Worm (Caenorhabditis elegans) whole organism, early embryonic: Measurements from ENCODE around the gene srx-88.

Source experiments
- B0310.2 ChIP-seq: sonication (generic microtip); optimal IDR thresholded peaks from 2 replicates; lab custom pipeline; 2016; ENCODE audit warnings: mild to moderate bottlenecking, missing genetic modification characterization, missing compliant biosample characterization
- F13C5.2 ChIP-seq: sonication (generic microtip); optimal IDR thresholded peaks from 2 replicates; lab custom pipeline; 2017; ENCODE audit warnings: mild to moderate bottlenecking, missing genetic modification characterization, inconsistent platforms, missing compliant biosample characterization
- aly-1 ChIP-seq: sonication (generic microtip); optimal IDR thresholded peaks from 2 replicates; lab custom pipeline; 2016; ENCODE audit warnings: missing genetic modification characterization, missing compliant biosample characterization
- ama-1 ChIP-seq: fragments of 150-350 bp; optimal IDR thresholded peaks from 2 replicates; lab custom pipeline; 2014
- ceh-13 ChIP-seq: fragments of 200-800 bp; sonication (Bioruptor generic); optimal IDR thresholded peaks from 2 replicates; lab custom pipeline; 2018; ENCODE audit warnings: mild to moderate bottlenecking, missing genetic modification characterization, missing compliant biosample characterization
- ceh-36 ChIP-seq: sonication (generic microtip); optimal IDR thresholded peaks from 2 replicates; lab custom pipeline; 2016; ENCODE audit warnings: missing genetic modification characterization, inconsistent platforms, missing compliant biosample characterization
- ets-7 ChIP-seq: sonication (generic microtip); optimal IDR thresholded peaks from 2 replicates; lab custom pipeline; 2016; ENCODE audit warnings: missing genotype, missing genetic modification characterization, missing compliant biosample characterization
- flt-1 ChIP-seq: fragments of 200-800 bp; sonication (Bioruptor generic); IDR thresholded peaks from 2 replicates; pipeline ENCODE4 v1.3.6; 2022; ENCODE audit warnings: missing genetic modification characterization, missing compliant biosample characterization
- hmbx-1 ChIP-seq: sonication (generic microtip); optimal IDR thresholded peaks from 2 replicates; lab custom pipeline; 2016; ENCODE audit warnings: mild to moderate bottlenecking, missing genetic modification characterization, missing compliant biosample characterization
- hmg-4 ChIP-seq: fragments of 200-800 bp; sonication (Bioruptor generic); optimal IDR thresholded peaks from 2 replicates; lab custom pipeline; 2018; ENCODE audit warnings: mild to moderate bottlenecking, missing genetic modification characterization, missing compliant biosample characterization
- hnd-1 ChIP-seq: sonication (generic microtip); optimal IDR thresholded peaks from 2 replicates; lab custom pipeline; 2016; ENCODE audit warnings: missing genetic modification characterization, missing compliant biosample characterization
- pes-1 ChIP-seq: fragments of 200-800 bp; sonication (Bioruptor generic); IDR thresholded peaks from 2 replicates; pipeline ENCODE4 v1.3.6; 2022; ENCODE audit warnings: missing genetic modification reagents, missing genetic modification characterization, missing compliant biosample characterization
- scrt-1 ChIP-seq: fragments of 200-800 bp; sonication (Bioruptor generic); IDR thresholded peaks from 2 replicates; pipeline ENCODE4 v1.3.6; 2022; ENCODE audit warnings: missing genetic modification characterization, missing compliant biosample characterization
- sea-1 ChIP-seq: fragments of 200-800 bp; sonication (Bioruptor generic); conservative IDR thresholded peaks from 2 replicates; pipeline ENCODE4 v1.3.6; 2022; ENCODE audit warnings: missing genetic modification characterization, missing compliant biosample characterization
- tbx-11 ChIP-seq: fragments of 200-800 bp; sonication (Bioruptor generic); IDR thresholded peaks from 2 replicates; pipeline ENCODE4 v1.3.6; 2022; ENCODE audit warnings: missing genetic modification characterization, missing compliant biosample characterization
- tbx-37 ChIP-seq: fragments of 200-800 bp; sonication (Bioruptor generic); conservative IDR thresholded peaks from 2 replicates; pipeline ENCODE4 v1.3.6; 2022; ENCODE audit warnings: missing genetic modification reagents, missing genetic modification characterization, missing compliant biosample characterization
- tra-4 ChIP-seq: sonication (generic microtip); optimal IDR thresholded peaks from 2 replicates; lab custom pipeline; 2017; ENCODE audit warnings: missing genetic modification characterization, missing compliant biosample characterization

srx-88 gene

DNA sequence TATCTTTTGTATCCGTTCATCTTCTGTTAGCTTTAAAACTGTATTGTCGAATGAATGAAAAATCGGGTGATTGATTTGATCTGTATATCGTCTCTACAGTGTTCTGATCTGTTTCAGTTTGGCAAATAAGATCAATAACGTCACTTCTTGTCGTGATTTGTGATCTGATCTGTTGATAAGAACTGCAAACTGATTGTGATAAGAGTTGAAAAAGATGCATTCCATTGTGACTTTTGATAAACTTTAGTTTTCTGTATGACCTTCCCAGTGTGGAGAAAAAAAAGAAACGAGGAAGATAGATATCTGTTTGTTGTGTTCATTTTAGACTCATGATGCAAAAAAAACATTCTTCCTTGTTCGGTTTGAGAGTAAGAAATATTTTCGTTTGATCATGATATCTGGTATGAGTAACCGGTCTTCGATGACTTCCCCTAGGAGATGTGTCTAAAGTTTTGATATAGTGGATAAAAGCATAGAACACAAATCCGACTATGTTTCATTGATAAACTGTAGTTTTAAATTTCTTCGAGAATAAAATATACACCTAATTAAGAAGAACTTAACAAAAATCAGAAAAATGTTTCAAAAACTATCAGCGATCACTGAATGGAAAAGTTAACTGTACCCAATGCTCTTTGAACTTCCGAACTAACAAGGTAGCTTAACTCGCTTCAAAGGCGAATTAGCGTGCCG is 31.6 kb downstream of the srx-88 start:
- TF ChIP-seq B0310.2 (tag; lab: Kevin White, UChicago) (no peak), hmbx-1 (tag; lab: Kevin White, UChicago) (no peak), flt-1 (no peak), ceh-13 (GFP tag; lab: Kevin White, UChicago) (no peak), ceh-36 (tag; lab: Kevin White, UChicago) (no peak), sea-1 (GFP tag; lab: Robert Waterston, UW) (no peak), scrt-1 (no peak), aly-1 (tag; lab: Kevin White, UChicago) (no peak)

DNA sequence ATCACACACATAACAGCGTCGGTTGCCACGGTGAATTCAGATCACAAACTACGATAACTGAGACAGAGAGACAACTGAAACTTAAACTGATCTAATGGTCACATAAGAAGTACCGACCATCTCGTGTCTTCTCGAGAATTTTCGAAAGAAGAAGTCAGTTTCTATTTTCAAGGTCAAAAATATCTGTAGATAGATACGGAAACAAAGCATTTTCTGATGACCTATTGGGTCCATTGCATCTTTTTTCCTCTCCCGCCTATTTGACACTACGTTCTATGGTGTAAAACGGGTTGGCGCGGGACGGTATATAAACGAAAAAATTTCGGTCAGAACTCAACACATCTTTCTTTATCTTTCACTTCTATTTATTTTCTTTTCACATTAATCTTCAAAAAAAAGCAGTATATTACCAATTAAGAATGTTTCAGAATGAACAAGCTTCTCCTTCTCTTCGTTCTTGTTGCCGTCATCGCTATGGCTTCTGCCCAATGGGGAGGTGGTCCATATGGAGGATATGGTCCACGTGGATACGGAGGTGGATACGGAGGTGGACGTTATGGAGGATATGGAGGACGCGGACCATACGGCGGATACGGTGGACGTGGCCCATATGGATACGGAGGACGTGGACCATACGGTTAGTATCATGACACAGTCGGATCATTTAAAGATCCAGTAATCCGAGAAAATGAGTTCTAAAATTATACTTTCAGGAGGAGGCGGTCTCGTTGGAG is 32.8 kb downstream of the srx-88 start, which contains the start of gene nlp-24:
Gene nlp-24, plus strand, starts transcription at position 429 of the 734 bp plus-strand sequence.
- no peak for TF ChIP-seq hnd-1
- no peak for TF ChIP-seq aly-1 (tag; lab: Kevin White, UChicago)
- TF ChIP-seq ama-1 (lab: Kevin White, UChicago) = no peak
- TF ChIP-seq scrt-1 = no peak
- TF ChIP-seq hmg-4 (GFP tag; lab: Kevin White, UChicago) = no peak
- TF ChIP-seq ets-7 (tag; lab: Kevin White, UChicago) = no peak
- TF ChIP-seq pes-1 (GFP tag; lab: Robert Waterston, UW) = no peak
- TF ChIP-seq ceh-36 (tag; lab: Kevin White, UChicago) = no peak
- TF ChIP-seq tbx-37 (GFP tag; lab: Robert Waterston, UW) = no peak
- no peak for TF ChIP-seq tra-4 (tag; lab: Kevin White, UChicago)
- no peak for TF ChIP-seq sea-1 (GFP tag; lab: Robert Waterston, UW)
- no peak for TF ChIP-seq tbx-11 (GFP tag; lab: Robert Waterston, UW)
- TF ChIP-seq ceh-13 (GFP tag; lab: Kevin White, UChicago) = no peak
- TF ChIP-seq flt-1 = no peak
- TF ChIP-seq F13C5.2 (tag; lab: Kevin White, UChicago) = no peak
- TF ChIP-seq hmbx-1 (tag; lab: Kevin White, UChicago) = no peak
- no peak for TF ChIP-seq B0310.2 (tag; lab: Kevin White, UChicago)

ce11 chrV:11616813-11617212 is 33.5 kb downstream of the srx-88 start:
- TF ChIP-seq B0310.2 (tag; lab: Kevin White, UChicago) (no peak), tbx-11 (GFP tag; lab: Robert Waterston, UW) (no peak), sea-1 (GFP tag; lab: Robert Waterston, UW) (no peak), hmg-4 (GFP tag; lab: Kevin White, UChicago) (no peak), ceh-36 (tag; lab: Kevin White, UChicago) (no peak), tra-4 (tag; lab: Kevin White, UChicago) (no peak), flt-1 (no peak), hmbx-1 (tag; lab: Kevin White, UChicago) (no peak), tbx-37 (GFP tag; lab: Robert Waterston, UW) (no peak), scrt-1 (no peak), aly-1 (tag; lab: Kevin White, UChicago) (no peak), hnd-1 (no peak), ets-7 (tag; lab: Kevin White, UChicago) (no peak), pes-1 (GFP tag; lab: Robert Waterston, UW) (no peak), F13C5.2 (tag; lab: Kevin White, UChicago) (no peak), ama-1 (lab: Kevin White, UChicago) (no peak), ceh-13 (GFP tag; lab: Kevin White, UChicago) (no peak)

ce11 chrV:11618173-11618572 is 34.9 kb downstream of the srx-88 start, which contains the start of gene glb-15:
glb-15 (minus strand) TSS chrV:11618273.
- TF ChIP-seq aly-1 (tag; lab: Kevin White, UChicago) = no peak
- no peak for TF ChIP-seq flt-1
- TF ChIP-seq ets-7 (tag; lab: Kevin White, UChicago) = no peak
- no peak for TF ChIP-seq hmbx-1 (tag; lab: Kevin White, UChicago)
- TF ChIP-seq hmg-4 (GFP tag; lab: Kevin White, UChicago) = no peak
- no peak for TF ChIP-seq pes-1 (GFP tag; lab: Robert Waterston, UW)
- no peak for TF ChIP-seq B0310.2 (tag; lab: Kevin White, UChicago)
- no peak for TF ChIP-seq scrt-1
- TF ChIP-seq tbx-37 (GFP tag; lab: Robert Waterston, UW) = no peak

- no peak for TF ChIP-seq aly-1 (tag; lab: Kevin White, UChicago)
- no peak for TF ChIP-seq pes-1 (GFP tag; lab: Robert Waterston, UW)
- TF ChIP-seq flt-1 = no peak
- no peak for TF ChIP-seq sea-1 (GFP tag; lab: Robert Waterston, UW)
- TF ChIP-seq ama-1 (lab: Kevin White, UChicago) = no peak
- TF ChIP-seq tra-4 (tag; lab: Kevin White, UChicago) = no peak
- TF ChIP-seq hnd-1 = no peak
These were observed 36.8 kb downstream of the srx-88 start for ce11 chrV:11620081-11620480.

- no peak for TF ChIP-seq ama-1 (lab: Kevin White, UChicago)
- no peak for TF ChIP-seq flt-1
- TF ChIP-seq scrt-1 = no peak
- no peak for TF ChIP-seq hmbx-1 (tag; lab: Kevin White, UChicago)
- no peak for TF ChIP-seq ceh-13 (GFP tag; lab: Kevin White, UChicago)
- no peak for TF ChIP-seq hnd-1
- TF ChIP-seq ceh-36 (tag; lab: Kevin White, UChicago) = no peak
- no peak for TF ChIP-seq aly-1 (tag; lab: Kevin White, UChicago)
- TF ChIP-seq sea-1 (GFP tag; lab: Robert Waterston, UW) = no peak
- TF ChIP-seq tbx-37 (GFP tag; lab: Robert Waterston, UW) = no peak
- TF ChIP-seq B0310.2 (tag; lab: Kevin White, UChicago) = no peak
These were observed 38.0 kb downstream of the srx-88 start for ce11 chrV:11621276-11621675.
